Fruit fly (Drosophila melanogaster): ENCODE measurements around the gene for.
A peak's percentile ranks its signal among the peaks of the same experiment; 100 is the strongest.

The for gene

dm6 chr2L:3587907-3588733, 68.6 kb downstream of the for start (continued):
- TF ChIP-seq Ptx1 (GFP tag; IDR thresholded peaks at IDR 0.05) = peak; percentile 88
- peak; percentile 70 for TF ChIP-seq CG18764 (GFP tag; optimal IDR thresholded peaks at IDR 0.05)
- peak; percentile 58; the same call in 1 of the 2 replicates for TF ChIP-seq CG7372 (GFP tag; IDR thresholded peaks at IDR 0.05)
- TF ChIP-seq CG12744 (GFP tag; optimal IDR thresholded peaks at IDR 0.05) = no peak
- TF ChIP-seq CG14014 (GFP tag; IDR thresholded peaks at IDR 0.05) = peak; percentile 54; the same call in 1 of the 2 replicates
- TF ChIP-seq Elba2 (GFP tag; optimal IDR thresholded peaks at IDR 0.05) = peak; percentile 50
- TF ChIP-seq sens-2 (GFP tag; IDR thresholded peaks at IDR 0.05) = peak; percentile 44; the same call in 1 of the 2 replicates
- peak; percentile 66 for TF ChIP-seq wor (GFP tag; IDR thresholded peaks at IDR 0.05)
- peak; percentile 92 for TF ChIP-seq CG6689 (GFP tag; IDR thresholded peaks at IDR 0.05)
- peak; percentile 63 for TF ChIP-seq CG12104 (GFP tag; optimal IDR thresholded peaks at IDR 0.05)
- TF ChIP-seq CG10565 (GFP tag; optimal IDR thresholded peaks at IDR 0.05) = peak; percentile 7
- no peak for TF ChIP-seq Adf1 (GFP tag; IDR thresholded peaks at IDR 0.05)
- peak; percentile 76 for TF ChIP-seq Abd-B (GFP tag; optimal IDR thresholded peaks at IDR 0.05)
- no peak for TF ChIP-seq Opbp (GFP tag; IDR thresholded peaks at IDR 0.05; ENCODE audit: partially characterized antibody)
- peak; percentile 97 for TF ChIP-seq dmrt11E (tag; optimal IDR thresholded peaks at IDR 0.05)
- no peak; the same call in 1 of the 2 replicates for TF ChIP-seq slbo (GFP tag; IDR thresholded peaks at IDR 0.05)
- peak; percentile 88 for TF ChIP-seq CG33557 (GFP tag; optimal IDR thresholded peaks at IDR 0.05)
- TF ChIP-seq HmgD (GFP tag; optimal IDR thresholded peaks at IDR 0.05) = no peak
- peak; percentile 32; the same call in 1 of the 2 replicates for TF ChIP-seq CG9215 (GFP tag; IDR thresholded peaks at IDR 0.05)
- peak; percentile 54 for TF ChIP-seq Jarid2 (GFP tag; optimal IDR thresholded peaks at IDR 0.05)
- no peak for TF ChIP-seq Myb (GFP tag; optimal IDR thresholded peaks at IDR 0.05)
- peak; percentile 70 for TF ChIP-seq org-1 (GFP tag; optimal IDR thresholded peaks at IDR 0.05)
- peak; percentile 88 for TF ChIP-seq gcm (GFP tag; optimal IDR thresholded peaks at IDR 0.05)
- TF ChIP-seq CG6683 (GFP tag; optimal IDR thresholded peaks at IDR 0.05) = no peak
- TF ChIP-seq zen2 (GFP tag; IDR thresholded peaks at IDR 0.05; ENCODE audit: partially characterized antibody) = no peak
- TF ChIP-seq lov (optimal IDR thresholded peaks at IDR 0.05) = no peak
- peak; percentile 87 for TF ChIP-seq lov (GFP tag; IDR thresholded peaks at IDR 0.05)
- TF ChIP-seq emc (GFP tag; optimal IDR thresholded peaks at IDR 0.05) = no peak
- TF ChIP-seq nerfin-1 (tag; optimal IDR thresholded peaks at IDR 0.05) = peak; percentile 83
- no peak for TF ChIP-seq NFAT (GFP tag; IDR thresholded peaks at IDR 0.05)
- peak; percentile 27 for TF ChIP-seq scrt (GFP tag; optimal IDR thresholded peaks at IDR 0.05)
- TF ChIP-seq sim (GFP tag; IDR thresholded peaks at IDR 0.05) = peak; percentile 87
- TF ChIP-seq Med (GFP tag) = peak; percentile 49
- peak; percentile 87 for TF ChIP-seq croc (GFP tag; conservative IDR thresholded peaks at IDR 0.05)
- no peak for TF ChIP-seq CG15479 (GFP tag; optimal IDR thresholded peaks at IDR 0.05)
- TF ChIP-seq cg (GFP tag; optimal IDR thresholded peaks at IDR 0.05) = peak; percentile 40
- TF ChIP-seq CG2202 (tag; optimal IDR thresholded peaks at IDR 0.05) = peak; percentile 89
- TF ChIP-seq seq (GFP tag; IDR thresholded peaks at IDR 0.05) = peak; percentile 33; the same call in 1 of the 2 replicates
- no peak for TF ChIP-seq amos (GFP tag; IDR thresholded peaks at IDR 0.05; ENCODE audit: partially characterized antibody)
- 0 out of 3 replicates have a peak, but pooled peaks have one; percentile 38 for TF ChIP-seq CG11560 (tag; IDR thresholded peaks at IDR 0.05)
- TF ChIP-seq CG43689 (GFP tag; IDR thresholded peaks at IDR 0.05) = peak; percentile 57; the same call in 1 of the 2 replicates
- peak; percentile 88 for TF ChIP-seq D19A (tag; optimal IDR thresholded peaks at IDR 0.05)
- peak; percentile 66 for TF ChIP-seq CG15073 (GFP tag; optimal IDR thresholded peaks at IDR 0.05)
- no peak for TF ChIP-seq Antp (GFP tag; optimal IDR thresholded peaks at IDR 0.05)
- TF ChIP-seq CG12155 (GFP tag; optimal IDR thresholded peaks at IDR 0.05) = peak; percentile 51
- TF ChIP-seq Eip74EF (GFP tag; optimal IDR thresholded peaks at IDR 0.05) = peak in 1 of 2 experiments; percentile 79
- peak; percentile 70 for TF ChIP-seq Xbp1 (GFP tag; optimal IDR thresholded peaks at IDR 0.05)
- peak; percentile 79 for TF ChIP-seq CG8290 (GFP tag; optimal IDR thresholded peaks at IDR 0.05)
- peak in 1 of 2 experiments; percentile 51 for TF ChIP-seq CG8290 (tag; optimal IDR thresholded peaks at IDR 0.05)
